Worm (Caenorhabditis elegans) whole organism, early embryonic: ENCODE results near the gene acr-8.

Experiments used
- B0310.2 ChIP-seq: sonication (generic microtip); optimal IDR thresholded peaks from 2 replicates; lab custom pipeline; 2016; ENCODE audit warnings: mild to moderate bottlenecking, missing genetic modification characterization, missing compliant biosample characterization
- F13C5.2 ChIP-seq: sonication (generic microtip); optimal IDR thresholded peaks from 2 replicates; lab custom pipeline; 2017; ENCODE audit warnings: mild to moderate bottlenecking, missing genetic modification characterization, inconsistent platforms, missing compliant biosample characterization
- aly-1 ChIP-seq: sonication (generic microtip); optimal IDR thresholded peaks from 2 replicates; lab custom pipeline; 2016; ENCODE audit warnings: missing genetic modification characterization, missing compliant biosample characterization
- ama-1 ChIP-seq: fragments of 150-350 bp; optimal IDR thresholded peaks from 2 replicates; lab custom pipeline; 2014
- ceh-13 ChIP-seq: fragments of 200-800 bp; sonication (Bioruptor generic); optimal IDR thresholded peaks from 2 replicates; lab custom pipeline; 2018; ENCODE audit warnings: mild to moderate bottlenecking, missing genetic modification characterization, missing compliant biosample characterization
- ceh-36 ChIP-seq: sonication (generic microtip); optimal IDR thresholded peaks from 2 replicates; lab custom pipeline; 2016; ENCODE audit warnings: missing genetic modification characterization, inconsistent platforms, missing compliant biosample characterization
- ets-7 ChIP-seq: sonication (generic microtip); optimal IDR thresholded peaks from 2 replicates; lab custom pipeline; 2016; ENCODE audit warnings: missing genotype, missing genetic modification characterization, missing compliant biosample characterization
- flt-1 ChIP-seq: fragments of 200-800 bp; sonication (Bioruptor generic); IDR thresholded peaks from 2 replicates; pipeline ENCODE4 v1.3.6; 2022; ENCODE audit warnings: missing genetic modification characterization, missing compliant biosample characterization
- hmbx-1 ChIP-seq: sonication (generic microtip); optimal IDR thresholded peaks from 2 replicates; lab custom pipeline; 2016; ENCODE audit warnings: mild to moderate bottlenecking, missing genetic modification characterization, missing compliant biosample characterization
- hmg-4 ChIP-seq: fragments of 200-800 bp; sonication (Bioruptor generic); optimal IDR thresholded peaks from 2 replicates; lab custom pipeline; 2018; ENCODE audit warnings: mild to moderate bottlenecking, missing genetic modification characterization, missing compliant biosample characterization
- hnd-1 ChIP-seq: sonication (generic microtip); optimal IDR thresholded peaks from 2 replicates; lab custom pipeline; 2016; ENCODE audit warnings: missing genetic modification characterization, missing compliant biosample characterization
- pes-1 ChIP-seq: fragments of 200-800 bp; sonication (Bioruptor generic); IDR thresholded peaks from 2 replicates; pipeline ENCODE4 v1.3.6; 2022; ENCODE audit warnings: missing genetic modification reagents, missing genetic modification characterization, missing compliant biosample characterization
- scrt-1 ChIP-seq: fragments of 200-800 bp; sonication (Bioruptor generic); IDR thresholded peaks from 2 replicates; pipeline ENCODE4 v1.3.6; 2022; ENCODE audit warnings: missing genetic modification characterization, missing compliant biosample characterization
- sea-1 ChIP-seq: fragments of 200-800 bp; sonication (Bioruptor generic); conservative IDR thresholded peaks from 2 replicates; pipeline ENCODE4 v1.3.6; 2022; ENCODE audit warnings: missing genetic modification characterization, missing compliant biosample characterization
- tbx-11 ChIP-seq: fragments of 200-800 bp; sonication (Bioruptor generic); IDR thresholded peaks from 2 replicates; pipeline ENCODE4 v1.3.6; 2022; ENCODE audit warnings: missing genetic modification characterization, missing compliant biosample characterization
- tbx-37 ChIP-seq: fragments of 200-800 bp; sonication (Bioruptor generic); conservative IDR thresholded peaks from 2 replicates; pipeline ENCODE4 v1.3.6; 2022; ENCODE audit warnings: missing genetic modification reagents, missing genetic modification characterization, missing compliant biosample characterization
- tra-4 ChIP-seq: sonication (generic microtip); optimal IDR thresholded peaks from 2 replicates; lab custom pipeline; 2017; ENCODE audit warnings: missing genetic modification characterization, missing compliant biosample characterization

The acr-8 gene

ce11 chrX:10429203-10429602, 16.7 kb downstream of the acr-8 start:
- TF ChIP-seq B0310.2 (tag; lab: Kevin White, UChicago) (no peak), pes-1 (GFP tag; lab: Robert Waterston, UW) (no peak), hmg-4 (peak; percentile 18), ceh-13 (GFP tag; lab: Kevin White, UChicago) (no peak), ets-7 (no peak)

ce11 chrX:10430866-10431265, 18.3 kb downstream of the acr-8 start:
- TF ChIP-seq ceh-13 (GFP tag; lab: Kevin White, UChicago) (no peak), tbx-11 (GFP tag; lab: Robert Waterston, UW) (no peak), hmbx-1 (tag; lab: Kevin White, UChicago) (no peak), tbx-37 (GFP tag; lab: Robert Waterston, UW) (no peak), sea-1 (GFP tag; lab: Robert Waterston, UW) (no peak), B0310.2 (tag; lab: Kevin White, UChicago) (no peak), scrt-1 (GFP tag; lab: Robert Waterston, UW) (no peak), ceh-36 (tag; lab: Kevin White, UChicago) (no peak), ama-1 (lab: Kevin White, UChicago) (no peak), ets-7 (no peak), hmg-4 (no peak), pes-1 (GFP tag; lab: Robert Waterston, UW) (no peak), hnd-1 (tag; lab: Kevin White, UChicago) (no peak), aly-1 (tag; lab: Kevin White, UChicago) (no peak), F13C5.2 (tag; lab: Kevin White, UChicago) (no peak), flt-1 (GFP tag; lab: Robert Waterston, UW) (no peak), tra-4 (no peak)

ce11 chrX:10432786-10433185, 20.3 kb downstream of the acr-8 start:
- no peak for TF ChIP-seq aly-1 (tag; lab: Kevin White, UChicago)

ce11 chrX:10433863-10434262, 21.3 kb downstream of the acr-8 start:
- TF ChIP-seq pes-1 (GFP tag; lab: Robert Waterston, UW): no peak
- no peak for TF ChIP-seq tbx-37 (GFP tag; lab: Robert Waterston, UW)
- no peak for TF ChIP-seq F13C5.2 (tag; lab: Kevin White, UChicago)
- no peak for TF ChIP-seq ceh-36 (tag; lab: Kevin White, UChicago)
- TF ChIP-seq scrt-1 (GFP tag; lab: Robert Waterston, UW): no peak
- no peak for TF ChIP-seq ama-1 (lab: Kevin White, UChicago)
- TF ChIP-seq tra-4: no peak

ce11 chrX:10435492-10435939, 23.0 kb downstream of the acr-8 start:
- TF ChIP-seq hnd-1 (tag; lab: Kevin White, UChicago): no peak
- TF ChIP-seq hmg-4: peak; percentile 92
- peak; percentile 71 for TF ChIP-seq ets-7
- peak; percentile 58 for TF ChIP-seq F13C5.2 (tag; lab: Kevin White, UChicago)
- no peak for TF ChIP-seq ceh-36 (tag; lab: Kevin White, UChicago)
- peak; percentile 3; the same call in 1 of the 2 replicates for TF ChIP-seq flt-1 (GFP tag; lab: Robert Waterston, UW)

ce11 chrX:10437421-10437820, 24.9 kb downstream of the acr-8 start:
- TF ChIP-seq sea-1 (GFP tag; lab: Robert Waterston, UW): no peak
- TF ChIP-seq ama-1 (lab: Kevin White, UChicago): no peak
- no peak for TF ChIP-seq ets-7
- TF ChIP-seq tbx-37 (GFP tag; lab: Robert Waterston, UW): no peak
- TF ChIP-seq tbx-11 (GFP tag; lab: Robert Waterston, UW): no peak
- no peak for TF ChIP-seq scrt-1 (GFP tag; lab: Robert Waterston, UW)
- no peak for TF ChIP-seq hnd-1 (tag; lab: Kevin White, UChicago)
- TF ChIP-seq pes-1 (GFP tag; lab: Robert Waterston, UW): no peak
- no peak for TF ChIP-seq aly-1 (tag; lab: Kevin White, UChicago)
- TF ChIP-seq ceh-36 (tag; lab: Kevin White, UChicago): no peak
- no peak for TF ChIP-seq flt-1 (GFP tag; lab: Robert Waterston, UW)
- TF ChIP-seq tra-4: no peak
- TF ChIP-seq F13C5.2 (tag; lab: Kevin White, UChicago): no peak
- TF ChIP-seq hmbx-1 (tag; lab: Kevin White, UChicago): no peak
- TF ChIP-seq hmg-4: no peak
- no peak for TF ChIP-seq ceh-13 (GFP tag; lab: Kevin White, UChicago)
- no peak for TF ChIP-seq B0310.2 (tag; lab: Kevin White, UChicago)

ce11 chrX:10440781-10441180, 28.3 kb downstream of the acr-8 start:
- no peak for TF ChIP-seq B0310.2 (tag; lab: Kevin White, UChicago)
- no peak for TF ChIP-seq ets-7
- no peak for TF ChIP-seq hmg-4
- TF ChIP-seq ama-1 (lab: Kevin White, UChicago): no peak
- TF ChIP-seq F13C5.2 (tag; lab: Kevin White, UChicago): no peak
- TF ChIP-seq sea-1 (GFP tag; lab: Robert Waterston, UW): no peak
- TF ChIP-seq hmbx-1 (tag; lab: Kevin White, UChicago): no peak
- no peak for TF ChIP-seq tbx-11 (GFP tag; lab: Robert Waterston, UW)
- no peak for TF ChIP-seq tbx-37 (GFP tag; lab: Robert Waterston, UW)
- no peak for TF ChIP-seq ceh-36 (tag; lab: Kevin White, UChicago)
- no peak for TF ChIP-seq scrt-1 (GFP tag; lab: Robert Waterston, UW)
- no peak for TF ChIP-seq flt-1 (GFP tag; lab: Robert Waterston, UW)
- no peak for TF ChIP-seq tra-4
- no peak for TF ChIP-seq aly-1 (tag; lab: Kevin White, UChicago)
- no peak for TF ChIP-seq hnd-1 (tag; lab: Kevin White, UChicago)
- no peak for TF ChIP-seq pes-1 (GFP tag; lab: Robert Waterston, UW)
- TF ChIP-seq ceh-13 (GFP tag; lab: Kevin White, UChicago): no peak

ce11 chrX:10443836-10444235, 31.3 kb downstream of the acr-8 start, which contains the start of gene C39B10.3:
C39B10.3 (plus strand) TSS chrX:10444136.
- no peak for TF ChIP-seq hmg-4
